Worm (Caenorhabditis elegans) whole organism, mixed stage, embryonic: ENCODE data around the gene sri-46.

Source experiments
- M03D4.4 ChIP-seq: sonication (generic microtip); optimal IDR thresholded peaks from 2 replicates; lab custom pipeline; 2017; ENCODE audit warnings: mild to moderate bottlenecking, missing genetic modification characterization, missing compliant biosample characterization
- blmp-1 ChIP-seq: fragments of 150-350 bp; optimal IDR thresholded peaks from 2 replicates; lab custom pipeline; 2014; ENCODE audit warnings: missing biosample characterization, missing genetic modification characterization
- ces-1 ChIP-seq: fragments of 150-350 bp; optimal IDR thresholded peaks from 2 replicates; lab custom pipeline; 2014; ENCODE audit warnings: missing biosample characterization, missing genetic modification reagents, missing genetic modification characterization
- elt-3 ChIP-seq: fragments of 150-350 bp; optimal IDR thresholded peaks from 2 replicates; lab custom pipeline; 2014; ENCODE audit warnings: missing biosample characterization, missing genetic modification characterization
- lsy-2 ChIP-seq: fragments of 150-350 bp; optimal IDR thresholded peaks from 2 replicates; lab custom pipeline; 2014; ENCODE audit warnings: missing biosample characterization, missing genetic modification characterization
- mep-1 ChIP-seq: fragments of 150-350 bp; optimal IDR thresholded peaks from 2 replicates; lab custom pipeline; 2017; ENCODE audit warnings: missing biosample characterization, missing genetic modification reagents, missing genetic modification characterization, inconsistent platforms
- nhr-2 ChIP-seq: fragments of 150-350 bp; optimal IDR thresholded peaks from 2 replicates; lab custom pipeline; 2014; ENCODE audit warnings: missing biosample characterization, missing genetic modification characterization
- nhr-237 ChIP-seq: fragments of 150-350 bp; optimal IDR thresholded peaks from 2 replicates; lab custom pipeline; 2014; ENCODE audit warnings: missing biosample characterization, missing genetic modification characterization
- nhr-76 ChIP-seq: sonication (generic microtip); optimal IDR thresholded peaks from 2 replicates; lab custom pipeline; 2017; ENCODE audit warnings: missing biosample characterization, missing genetic modification characterization
- pha-4 ChIP-seq: fragments of 150-350 bp; optimal IDR thresholded peaks from 2 replicates; lab custom pipeline; 2018; ENCODE audit warnings: missing biosample characterization, missing genetic modification reagents, missing genetic modification characterization
- snpc-4 ChIP-seq: fragments of 150-350 bp; optimal IDR thresholded peaks from 2 replicates; lab custom pipeline; 2014; ENCODE audit warnings: missing biosample characterization, missing genetic modification characterization
- ztf-11 ChIP-seq: fragments of 150-350 bp; optimal IDR thresholded peaks from 2 replicates; lab custom pipeline; 2014; ENCODE audit warnings: missing biosample characterization, missing genetic modification characterization

ce11 chrII:627205-627604 lies 43.7 kb downstream of the sri-46 start, which contains the start of gene arrd-1:
- TF ChIP-seq nhr-76 (tag; lab: Kevin White, UChicago) (no peak), lsy-2 (tag; lab: Kevin White, UChicago) (no peak), ztf-11 (tag; lab: Kevin White, UChicago) (no peak), nhr-237 (tag; lab: Kevin White, UChicago) (no peak), snpc-4 (tag; lab: Kevin White, UChicago) (no peak), mep-1 (no peak), blmp-1 (no peak), M03D4.4 (tag; lab: Kevin White, UChicago) (no peak), pha-4 (tag; lab: Kevin White, UChicago) (no peak), elt-3 (tag; lab: Kevin White, UChicago) (no peak), ces-1 (GFP tag; lab: Kevin White, UChicago) (no peak), nhr-2 (tag; lab: Kevin White, UChicago) (no peak)
